Fruit fly (Drosophila melanogaster) whole organism, embryonic: Measurements from ENCODE around the gene Tbcd.
A peak's percentile ranks its signal among the peaks of the same experiment; 100 is the strongest.

Experiments
- Awh ChIP-seq: fragments of 200-800 bp; sonication (Bioruptor generic); IDR thresholded peaks from 2 replicates; pipeline ENCODE4, ENCODE4 v1.3.6; 2022; ENCODE audit warnings: missing biosample characterization, missing genetic modification characterization
- BEAF-32 ChIP-seq: fragments of 200-800 bp; sonication (Bioruptor generic); optimal IDR thresholded peaks from 3 replicates; lab custom pipeline; 2017; ENCODE audit warnings: missing biosample characterization, missing genetic modification characterization, mild to moderate bottlenecking, moderate library complexity, missing genetic modification reagents
- BtbVII ChIP-seq: fragments of 200-800 bp; sonication (Bioruptor generic); optimal IDR thresholded peaks from 3 replicates; lab custom pipeline; 2017; ENCODE audit warnings: missing biosample characterization, mild to moderate bottlenecking, missing genetic modification characterization
- CG10147 ChIP-seq: fragments of 200-800 bp; sonication (Bioruptor generic); optimal IDR thresholded peaks from 2 replicates; lab custom pipeline; 2019; ENCODE audit warnings: missing biosample characterization, mild to moderate bottlenecking, missing genetic modification characterization, moderate library complexity
- CG10431 ChIP-seq: fragments of 200-800 bp; sonication (Bioruptor generic); optimal IDR thresholded peaks from 3 replicates; lab custom pipeline; 2018; ENCODE audit warnings: missing biosample characterization, mild to moderate bottlenecking, missing genetic modification characterization
- CG10654 ChIP-seq: fragments of 200-800 bp; sonication (Bioruptor generic); optimal IDR thresholded peaks from 2 replicates; lab custom pipeline; 2016; ENCODE audit warnings: missing biosample characterization, missing genetic modification characterization
- CG14860 ChIP-seq: fragments of 200-800 bp; sonication (Bioruptor generic); IDR thresholded peaks from 3 replicates; pipeline ENCODE4 v1.3.6; 2022; ENCODE audit warnings: missing biosample characterization, missing genetic modification characterization; ENCODE audit not compliant: partially characterized antibody
- CG17612 ChIP-seq: fragments of 200-800 bp; sonication (Bioruptor generic); IDR thresholded peaks from 2 replicates; pipeline ENCODE4 v1.3.6; 2022; ENCODE audit warnings: missing biosample characterization, missing genetic modification characterization
- CG2116 ChIP-seq: fragments of 200-800 bp; sonication (Bioruptor generic); optimal IDR thresholded peaks from 3 replicates; lab custom pipeline; 2018; ENCODE audit warnings: missing biosample characterization, mild to moderate bottlenecking, missing genetic modification characterization
- CG2875 ChIP-seq: fragments of 200-800 bp; sonication (Bioruptor generic); optimal IDR thresholded peaks from 2 replicates; lab custom pipeline; 2017; ENCODE audit warnings: missing biosample characterization, mild to moderate bottlenecking, missing genetic modification characterization, missing genetic modification reagents
- CG30403 ChIP-seq: fragments of 200-800 bp; sonication (Bioruptor generic); optimal IDR thresholded peaks from 3 replicates; lab custom pipeline; 2016; ENCODE audit warnings: missing biosample characterization, missing genetic modification characterization
- CG32772 ChIP-seq: fragments of 200-800 bp; sonication (Bioruptor generic); IDR thresholded peaks from 2 replicates; pipeline ENCODE4 v1.3.6; 2022; ENCODE audit warnings: missing biosample characterization, missing genetic modification characterization
- CG33213 ChIP-seq: fragments of 200-800 bp; sonication (Bioruptor generic); optimal IDR thresholded peaks from 3 replicates; lab custom pipeline; 2016; ENCODE audit warnings: missing biosample characterization, missing genetic modification characterization
- CG4424 ChIP-seq: fragments of 200-800 bp; sonication (Bioruptor generic); optimal IDR thresholded peaks from 3 replicates; lab custom pipeline; 2016; ENCODE audit warnings: missing biosample characterization, missing genetic modification characterization
- CG5180 ChIP-seq: fragments of 200-800 bp; sonication (Bioruptor generic); optimal IDR thresholded peaks from 3 replicates; lab custom pipeline; 2017; ENCODE audit warnings: missing biosample characterization, missing genetic modification characterization, mild to moderate bottlenecking, moderate library complexity, missing genetic modification reagents
- CG5245 ChIP-seq: fragments of 200-800 bp; sonication (Bioruptor generic); optimal IDR thresholded peaks from 3 replicates; lab custom pipeline; 2016; ENCODE audit warnings: missing biosample characterization, missing genetic modification characterization
- CG7271 ChIP-seq: fragments of 200-800 bp; sonication (Bioruptor generic); optimal IDR thresholded peaks from 2 replicates; lab custom pipeline; 2018; ENCODE audit warnings: missing biosample characterization, mild to moderate bottlenecking, missing genetic modification characterization, moderate library complexity
- CG8290 ChIP-seq, 3 experiments: fragments of 200-800 bp; sonication (Bioruptor generic); optimal IDR thresholded peaks; 2 replicates each; lab custom pipeline; 2016 to 2019; ENCODE audit warnings: missing biosample characterization in 3 of 3, missing genetic modification characterization in 3 of 3, mild to moderate bottlenecking in 2 of 3, moderate library complexity in 1 of 3
- CG9876 ChIP-seq: fragments of 200-800 bp; sonication (Bioruptor generic); optimal IDR thresholded peaks from 2 replicates; lab custom pipeline; 2016; ENCODE audit warnings: missing biosample characterization, missing genetic modification characterization
- E2f1 ChIP-seq: fragments of 200-800 bp; sonication (Bioruptor generic); IDR thresholded peaks from 2 replicates; pipeline ENCODE4 v1.3.6; 2022; ENCODE audit warnings: missing biosample characterization, missing genetic modification characterization
- E2f2 ChIP-seq: fragments of 200-800 bp; sonication (Bioruptor generic); IDR thresholded peaks from 2 replicates; pipeline ENCODE4 v1.3.6; 2022; ENCODE audit warnings: missing biosample characterization, missing genetic modification characterization
- HLHmδ ChIP-seq: fragments of 200-800 bp; sonication (Bioruptor generic); optimal IDR thresholded peaks from 2 replicates; lab custom pipeline; 2018; ENCODE audit warnings: missing biosample characterization, mild to moderate bottlenecking, missing genetic modification characterization, moderate library complexity
- Lim3 ChIP-seq: fragments of 200-800 bp; sonication (Bioruptor generic); IDR thresholded peaks from 2 replicates; pipeline ENCODE4 v1.3.6; 2022; ENCODE audit warnings: missing biosample characterization, missing genetic modification characterization
- Mad ChIP-seq: fragments of 200-800 bp; sonication (Bioruptor generic); optimal IDR thresholded peaks from 2 replicates; lab custom pipeline; 2016; ENCODE audit warnings: missing biosample characterization, missing genetic modification characterization
- Opbp ChIP-seq: fragments of 200-800 bp; sonication (Bioruptor generic); IDR thresholded peaks from 3 replicates; pipeline ENCODE4 v1.3.6; 2022; ENCODE audit warnings: missing biosample characterization, missing genetic modification characterization; ENCODE audit not compliant: partially characterized antibody
- Ptx1 ChIP-seq: fragments of 200-800 bp; sonication (Bioruptor generic); IDR thresholded peaks from 2 replicates; pipeline ENCODE4 v1.3.6; 2022; ENCODE audit warnings: missing biosample characterization, missing genetic modification characterization
- Stat92E ChIP-seq, 3 experiments: fragments of >200 bp in 2 of 3; fragments of 200-800 bp in 1 of 3; sonication (Bioruptor generic) in 1 of 3; optimal IDR thresholded peaks; 2 replicates each; lab custom pipeline; 2017 to 2019; ENCODE audit warnings: missing biosample characterization in 3 of 3, missing genetic modification characterization in 3 of 3, mild to moderate bottlenecking in 1 of 3, moderate library complexity in 1 of 3
- Trl ChIP-seq, 3 experiments: fragments of >200 bp in 2 of 3; fragments of 200-800 bp in 1 of 3; sonication (Bioruptor generic) in 1 of 3; optimal IDR thresholded peaks; 2 replicates in 1 of 3; 3 replicates in 2 of 3; lab custom pipeline; 2016 to 2017; ENCODE audit warnings: missing biosample characterization in 1 of 3, missing genetic modification characterization in 1 of 3
- chif ChIP-seq, 2 experiments: fragments of 200-800 bp; sonication (Bioruptor generic); optimal IDR thresholded peaks; 3 replicates each; lab custom pipeline; 2016; ENCODE audit warnings: missing biosample characterization in 2 of 2, missing genetic modification characterization in 2 of 2
- cwo ChIP-seq: fragments of 200-800 bp; sonication (Bioruptor generic); optimal IDR thresholded peaks from 3 replicates; lab custom pipeline; 2017; ENCODE audit warnings: missing biosample characterization, missing genetic modification characterization, mild to moderate bottlenecking, moderate library complexity, missing genetic modification reagents
- dimm ChIP-seq: fragments of 200-800 bp; sonication (Bioruptor generic); IDR thresholded peaks from 2 replicates; pipeline ENCODE4 v1.3.6; 2022; ENCODE audit warnings: missing biosample characterization, missing genetic modification characterization
- fd102C ChIP-seq: fragments of 200-800 bp; sonication (Bioruptor generic); optimal IDR thresholded peaks from 2 replicates; lab custom pipeline; 2018; ENCODE audit warnings: missing biosample characterization, mild to moderate bottlenecking, missing genetic modification characterization, moderate library complexity
- hb ChIP-seq: fragments of 200-800 bp; sonication (Bioruptor generic); IDR thresholded peaks from 3 replicates; pipeline ENCODE4 v1.3.6; 2022; ENCODE audit warnings: missing biosample characterization, missing genetic modification characterization; ENCODE audit not compliant: partially characterized antibody
- hbn ChIP-seq: fragments of 200-800 bp; sonication (Bioruptor generic); IDR thresholded peaks from 2 replicates; pipeline ENCODE4 v1.3.6; 2022; ENCODE audit warnings: missing biosample characterization, missing genetic modification characterization; ENCODE audit not compliant: partially characterized antibody
- klu ChIP-seq: fragments of 200-800 bp; sonication (Bioruptor generic); IDR thresholded peaks from 2 replicates; pipeline ENCODE4 v1.3.6; 2022; ENCODE audit warnings: missing biosample characterization, missing genetic modification characterization
- kni ChIP-seq: fragments of 200-800 bp; sonication (Bioruptor generic); optimal IDR thresholded peaks from 3 replicates; lab custom pipeline; 2017; ENCODE audit warnings: mild to moderate bottlenecking, missing biosample characterization, missing genetic modification reagents, missing genetic modification characterization
- lbe ChIP-seq: fragments of 200-800 bp; sonication (Bioruptor generic); optimal IDR thresholded peaks from 2 replicates; lab custom pipeline; 2016; ENCODE audit warnings: missing biosample characterization, mild to moderate bottlenecking, missing genetic modification characterization
- lilli ChIP-seq: fragments of 200-800 bp; sonication (Bioruptor generic); optimal IDR thresholded peaks from 3 replicates; lab custom pipeline; 2016; ENCODE audit warnings: missing biosample characterization, missing genetic modification characterization
- lola ChIP-seq, 3 experiments: fragments of >200 bp in 2 of 3; fragments of 200-800 bp in 1 of 3; sonication (Bioruptor generic) in 1 of 3; optimal IDR thresholded peaks; 2 replicates each; lab custom pipeline; 2017 to 2019; ENCODE audit warnings: missing biosample characterization in 3 of 3, missing genetic modification characterization in 3 of 3, mild to moderate bottlenecking in 1 of 3, moderate library complexity in 1 of 3
- mam ChIP-seq: fragments of 200-800 bp; sonication (Bioruptor generic); optimal IDR thresholded peaks from 3 replicates; lab custom pipeline; 2016; ENCODE audit warnings: missing biosample characterization, missing genetic modification characterization
- pros ChIP-seq: fragments of 200-800 bp; sonication (Bioruptor generic); optimal IDR thresholded peaks from 3 replicates; lab custom pipeline; 2019; ENCODE audit warnings: missing biosample characterization, mild to moderate bottlenecking, missing genetic modification characterization, moderate library complexity
- run ChIP-seq: fragments of 200-800 bp; sonication (Bioruptor generic); optimal IDR thresholded peaks from 3 replicates; lab custom pipeline; 2018; ENCODE audit warnings: missing biosample characterization, mild to moderate bottlenecking, missing genetic modification characterization
- sima ChIP-seq: fragments of 200-800 bp; sonication (Bioruptor generic); optimal IDR thresholded peaks from 2 replicates; lab custom pipeline; 2016; ENCODE audit warnings: missing biosample characterization, missing genetic modification characterization
- tll ChIP-seq, 2 experiments: fragments of 200-800 bp in 1 of 2; fragments of >200 bp in 1 of 2; sonication (Bioruptor generic) in 1 of 2; optimal IDR thresholded peaks; 2 replicates each; lab custom pipeline; 2017 to 2019; ENCODE audit warnings: missing biosample characterization in 2 of 2, missing genetic modification characterization in 2 of 2, mild to moderate bottlenecking in 1 of 2, moderate library complexity in 1 of 2
- twi ChIP-seq: fragments of 200-800 bp; optimal IDR thresholded peaks from 2 replicates; lab custom pipeline; 2019; ENCODE audit warnings: missing biosample characterization, mild to moderate bottlenecking, missing genetic modification characterization, moderate library complexity
- usp ChIP-seq: fragments of >200 bp; optimal IDR thresholded peaks from 2 replicates; lab custom pipeline; 2017; ENCODE audit warnings: missing biosample characterization, missing genetic modification characterization
- z ChIP-seq: fragments of 200-800 bp; sonication (Bioruptor generic); IDR thresholded peaks from 3 replicates; pipeline ENCODE4 v1.3.6; 2022; ENCODE audit warnings: missing biosample characterization, missing genetic modification characterization
- zfh1 ChIP-seq: fragments of 200-800 bp; sonication (Bioruptor generic); IDR thresholded peaks from 3 replicates; pipeline ENCODE4 v1.3.6; 2022; ENCODE audit warnings: missing biosample characterization, missing genetic modification characterization

The Tbcd gene

DNA sequence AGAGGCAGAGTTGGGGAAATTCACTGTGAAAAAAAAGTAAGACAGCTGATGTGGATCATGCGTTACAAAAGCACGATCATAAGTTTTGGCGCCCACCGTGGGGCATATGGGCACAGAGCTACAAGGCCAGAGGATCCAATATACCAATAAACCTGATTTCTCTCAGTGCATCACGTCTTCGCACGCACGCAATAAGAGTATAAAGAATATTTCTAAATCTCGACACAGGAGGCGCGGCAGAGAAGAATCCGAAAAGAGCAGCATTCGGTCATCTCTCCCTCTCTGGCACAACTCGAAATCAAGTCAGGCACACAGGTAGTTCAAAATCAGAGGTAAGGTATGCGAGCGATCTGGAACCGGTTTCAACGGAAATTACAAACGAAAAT, 16.2 kb downstream of the Tbcd start (continued):
- TF ChIP-seq Opbp (GFP tag; lab: Robert Waterston, UW): no peak
- peak; percentile 53 for TF ChIP-seq CG7271 (tag; lab: Kevin White, UChicago)
- no peak for TF ChIP-seq hb (GFP tag; lab: Robert Waterston, UW)
- peak; percentile 89 for TF ChIP-seq Ptx1
- TF ChIP-seq fd102C (GFP tag; lab: Kevin White, UChicago): peak; percentile 90
- TF ChIP-seq Mad (GFP tag; lab: Kevin White, UChicago): peak; percentile 93
- peak; percentile 82 for TF ChIP-seq mam (GFP tag; lab: Kevin White, UChicago)
- TF ChIP-seq CG10654: peak; percentile 78
- TF ChIP-seq BEAF-32 (GFP tag; lab: Kevin White, UChicago): no peak
- peak; percentile 79 for TF ChIP-seq z (GFP tag; lab: Robert Waterston, UW)
- no peak for TF ChIP-seq CG14860
- peak; percentile 87 for TF ChIP-seq CG4424 (GFP tag; lab: Kevin White, UChicago)
- peak in 1 of 2 experiments; percentile 56 for TF ChIP-seq tll (GFP tag; optimal IDR thresholded peaks at IDR 0.05; lab: Kevin White, UChicago)
- TF ChIP-seq Awh (GFP tag; lab: Robert Waterston, UW): peak; percentile 92
- TF ChIP-seq klu (GFP tag; lab: Robert Waterston, UW): peak; percentile 70
- peak; percentile 88 for TF ChIP-seq CG8290 (GFP tag; optimal IDR thresholded peaks at IDR 0.05; lab: Kevin White, UChicago)
- peak; percentile 49 to 91 for TF ChIP-seq CG8290 (tag; optimal IDR thresholded peaks at IDR 0.05; lab: Kevin White, UChicago)
- TF ChIP-seq CG33213 (GFP tag; lab: Kevin White, UChicago): peak; percentile 72
- peak; percentile 89 for TF ChIP-seq CG2875 (GFP tag; lab: Kevin White, UChicago)
- peak; percentile 43 for TF ChIP-seq CG2116 (GFP tag; lab: Kevin White, UChicago)
- TF ChIP-seq Stat92E (GFP tag; optimal IDR thresholded peaks at IDR 0.05; lab: Kevin White, UChicago): peak in 1 of 3 experiments; percentile 81
- TF ChIP-seq CG32772 (GFP tag; lab: Robert Waterston, UW): peak; percentile 94
- TF ChIP-seq hbn (GFP tag; lab: Robert Waterston, UW): no peak
- peak; percentile 98 for TF ChIP-seq zfh1 (GFP tag; lab: Robert Waterston, UW)
- peak; percentile 45 for TF ChIP-seq CG10147
- TF ChIP-seq lbe: peak; percentile 66
- peak; percentile 67 for TF ChIP-seq E2f2 (GFP tag; lab: Robert Waterston, UW)
- TF ChIP-seq run (tag; lab: Kevin White, UChicago): no peak
- TF ChIP-seq lola (GFP tag; optimal IDR thresholded peaks at IDR 0.05; lab: Kevin White, UChicago): peak in 1 of 3 experiments; percentile 93
- peak; percentile 79 for TF ChIP-seq BtbVII (GFP tag; lab: Kevin White, UChicago)
- peak; percentile 63 for TF ChIP-seq pros (GFP tag; lab: Kevin White, UChicago)
- peak; percentile 35 to 38 for TF ChIP-seq Trl (optimal IDR thresholded peaks at IDR 0.05; lab: Kevin White, UChicago)
- peak; percentile 81 for TF ChIP-seq Trl (GFP tag; optimal IDR thresholded peaks at IDR 0.05; lab: Kevin White, UChicago)
- TF ChIP-seq CG5180 (GFP tag; lab: Kevin White, UChicago): peak; percentile 72
- TF ChIP-seq CG10431 (GFP tag; lab: Kevin White, UChicago): peak; percentile 74
- TF ChIP-seq cwo (GFP tag; lab: Kevin White, UChicago): peak; percentile 71
- TF ChIP-seq CG17612 (GFP tag; lab: Robert Waterston, UW): peak; percentile 73
- peak; percentile 93 for TF ChIP-seq kni (GFP tag; lab: Kevin White, UChicago)
- TF ChIP-seq E2f1 (GFP tag; lab: Robert Waterston, UW): peak; percentile 93
- TF ChIP-seq lilli (GFP tag; lab: Kevin White, UChicago): peak; percentile 82
- peak; percentile 79 for TF ChIP-seq CG5245 (GFP tag; lab: Kevin White, UChicago)
- peak; percentile 84 for TF ChIP-seq CG30403 (GFP tag; lab: Kevin White, UChicago)
- peak; percentile 85 for TF ChIP-seq CG9876
- peak; percentile 68 for TF ChIP-seq sima (GFP tag; lab: Kevin White, UChicago)
- TF ChIP-seq twi (tag; lab: Kevin White, UChicago): peak; percentile 75
- TF ChIP-seq dimm (GFP tag; lab: Robert Waterston, UW): peak; percentile 83
- peak; percentile 16 for TF ChIP-seq HLHmδ (GFP tag; lab: Kevin White, UChicago)
- peak; percentile 87 to 93 for TF ChIP-seq chif (GFP tag; optimal IDR thresholded peaks at IDR 0.05; lab: Kevin White, UChicago)
- no peak for TF ChIP-seq usp (GFP tag; lab: Kevin White, UChicago)
- TF ChIP-seq Lim3 (GFP tag; lab: Robert Waterston, UW): peak; percentile 65; the same call in 1 of the 2 replicates
